Worm (Caenorhabditis elegans) whole organism, L4/young adult: Measurements from ENCODE around the gene npp-18.

Experiments used
- dao-5 ChIP-seq: sonication (generic microtip); optimal IDR thresholded peaks from 2 replicates; lab custom pipeline; 2016; ENCODE audit warnings: missing genotype, missing genetic modification characterization, moderate library complexity, missing compliant biosample characterization
- him-1 ChIP-seq: sonication (generic microtip); optimal IDR thresholded peaks from 2 replicates; lab custom pipeline; 2016; ENCODE audit warnings: missing genotype, missing genetic modification reagents, missing genetic modification characterization, missing compliant biosample characterization

DNA sequence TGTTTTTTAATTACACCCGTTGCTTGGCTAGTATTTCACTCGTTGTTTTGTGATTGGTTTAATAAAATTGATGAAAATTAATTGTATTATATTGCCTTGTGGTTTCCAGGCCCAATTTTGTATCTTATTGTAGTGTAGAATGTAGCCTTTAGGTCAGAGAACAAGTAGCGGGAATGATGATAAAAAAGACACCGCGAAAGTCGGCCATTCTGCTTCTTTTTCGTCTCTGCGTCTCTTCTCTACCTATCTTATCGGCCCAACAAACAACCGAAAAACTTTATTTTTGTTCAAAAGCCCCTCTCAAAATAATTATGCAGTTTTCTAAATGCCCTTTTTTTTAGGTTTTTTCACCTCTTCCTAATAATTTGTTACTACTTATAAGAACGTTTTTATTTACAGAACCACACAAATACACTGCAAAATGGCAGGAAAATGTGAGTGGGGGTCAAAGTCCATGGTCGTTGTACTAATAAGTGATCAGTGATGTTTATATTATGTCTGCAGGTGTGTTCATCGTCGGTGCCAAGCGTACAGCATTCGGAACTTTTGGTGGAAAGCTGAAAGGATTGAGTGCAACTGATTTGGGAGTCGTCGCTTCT, 48.0 kb downstream of the npp-18 start, which contains the start of gene acaa-2:
- TF ChIP-seq him-1 (no peak), dao-5 (tag; lab: Kevin White, UChicago) (peak; percentile 27)
